Worm (Caenorhabditis elegans) whole organism, young adult: ENCODE data around the gene cpg-8.
A peak's percentile ranks its signal among the peaks of the same experiment; 100 is the strongest.

Experiments
- B0019.2 ChIP-seq: fragments of 200-800 bp; sonication (Bioruptor generic); conservative IDR thresholded peaks from 2 replicates; pipeline ENCODE4 v1.3.6; 2022; ENCODE audit warnings: missing genetic modification reagents, missing genetic modification characterization, missing compliant biosample characterization
- B0336.3 ChIP-seq: fragments of 200-800 bp; sonication (Bioruptor generic); IDR thresholded peaks from 2 replicates; pipeline ENCODE4 v1.3.6; 2022; ENCODE audit warnings: missing genetic modification characterization, missing compliant biosample characterization
- C06A6.2 ChIP-seq: fragments of 200-800 bp; sonication (Bioruptor generic); conservative IDR thresholded peaks from 2 replicates; pipeline ENCODE4 v1.3.6; 2022; ENCODE audit warnings: missing genetic modification characterization, missing compliant biosample characterization
- C17E4.6 ChIP-seq: fragments of 200-800 bp; sonication (Bioruptor generic); IDR thresholded peaks from 2 replicates; pipeline ENCODE4 v1.3.6; 2022; ENCODE audit warnings: missing genetic modification reagents, missing genetic modification characterization, missing compliant biosample characterization
- D2030.7 ChIP-seq: fragments of 200-800 bp; sonication (Bioruptor generic); IDR thresholded peaks from 2 replicates; pipeline ENCODE4 v1.3.6; 2022; ENCODE audit warnings: missing genetic modification reagents, missing genetic modification characterization, missing compliant biosample characterization
- F10E7.11 ChIP-seq: sonication (generic microtip); optimal IDR thresholded peaks from 2 replicates; lab custom pipeline; 2017; ENCODE audit warnings: mild to moderate bottlenecking, missing genetic modification characterization, moderate library complexity, missing compliant biosample characterization
- F49E8.2 ChIP-seq: sonication (generic microtip); optimal IDR thresholded peaks from 3 replicates; lab custom pipeline; 2017; ENCODE audit warnings: missing genetic modification characterization, mild to moderate bottlenecking, missing compliant biosample characterization, antibody characterized with exemption, moderate library complexity; ENCODE audit not compliant: insufficient read depth
- K12H6.12 ChIP-seq: fragments of 200-800 bp; sonication (Bioruptor generic); optimal IDR thresholded peaks from 2 replicates; lab custom pipeline; 2018; ENCODE audit warnings: mild to moderate bottlenecking, missing genetic modification characterization, missing compliant biosample characterization
- ZK185.1 ChIP-seq: sonication (generic microtip); optimal IDR thresholded peaks from 2 replicates; lab custom pipeline; 2016; ENCODE audit warnings: mild to moderate bottlenecking, missing genetic modification characterization, missing compliant biosample characterization; ENCODE audit not compliant: poor library complexity, severe bottlenecking
- aptf-2 ChIP-seq: fragments of 200-800 bp; sonication (Bioruptor generic); conservative IDR thresholded peaks from 2 replicates; pipeline ENCODE4 v1.3.6; 2022; ENCODE audit warnings: missing genetic modification reagents, missing genetic modification characterization, missing compliant biosample characterization
- bed-2 ChIP-seq: fragments of 200-800 bp; sonication (Bioruptor generic); IDR thresholded peaks from 2 replicates; pipeline ENCODE4 v1.3.6; 2022; ENCODE audit warnings: missing genetic modification reagents, missing genetic modification characterization, missing compliant biosample characterization
- ccch-3 ChIP-seq: fragments of 200-800 bp; sonication (Bioruptor generic); optimal IDR thresholded peaks from 2 replicates; lab custom pipeline; 2018; ENCODE audit warnings: mild to moderate bottlenecking, missing genetic modification characterization, missing compliant biosample characterization
- cebp-2 ChIP-seq: fragments of 200-800 bp; sonication (Bioruptor generic); IDR thresholded peaks from 2 replicates; pipeline ENCODE4 v1.3.6; 2022; ENCODE audit warnings: missing genetic modification characterization, missing compliant biosample characterization
- chd-7 ChIP-seq: sonication (generic microtip); optimal IDR thresholded peaks from 2 replicates; lab custom pipeline; 2016; ENCODE audit warnings: mild to moderate bottlenecking, missing genetic modification characterization, moderate library complexity, missing compliant biosample characterization
- die-1 ChIP-seq: sonication (generic microtip); optimal IDR thresholded peaks from 2 replicates; lab custom pipeline; 2016; ENCODE audit warnings: missing genotype, mild to moderate bottlenecking, missing genetic modification characterization, missing compliant biosample characterization
- egl-18 ChIP-seq: fragments of 200-800 bp; sonication (Bioruptor generic); IDR thresholded peaks from 2 replicates; pipeline ENCODE4 v1.3.6; 2022; ENCODE audit warnings: missing genetic modification reagents, missing genetic modification characterization, missing compliant biosample characterization
- egl-44 ChIP-seq: fragments of 200-800 bp; sonication (Bioruptor generic); IDR thresholded peaks from 2 replicates; pipeline ENCODE4 v1.3.6; 2022; ENCODE audit warnings: missing genetic modification reagents, missing genetic modification characterization, missing compliant biosample characterization
- egrh-3 ChIP-seq: fragments of 200-800 bp; sonication (Bioruptor generic); IDR thresholded peaks from 2 replicates; pipeline ENCODE4 v1.3.6; 2022; ENCODE audit warnings: missing genetic modification reagents, missing genetic modification characterization, missing compliant biosample characterization
- hlh-12 ChIP-seq: sonication (generic microtip); optimal IDR thresholded peaks from 2 replicates; lab custom pipeline; 2016; ENCODE audit warnings: missing genetic modification characterization, missing compliant biosample characterization
- hlh-26 ChIP-seq: fragments of 200-800 bp; sonication (Bioruptor generic); conservative IDR thresholded peaks from 2 replicates; pipeline ENCODE4 v1.3.6; 2022; ENCODE audit warnings: missing genetic modification reagents, missing genetic modification characterization, missing compliant biosample characterization
- hsf-1 ChIP-seq: fragments of 200-800 bp; sonication (Bioruptor generic); IDR thresholded peaks from 2 replicates; pipeline ENCODE4 v1.3.6; 2022; ENCODE audit warnings: missing genetic modification reagents, missing genetic modification characterization, missing compliant biosample characterization
- lin-54 ChIP-seq: fragments of 200-800 bp; sonication (Bioruptor generic); optimal IDR thresholded peaks from 2 replicates; lab custom pipeline; 2018; ENCODE audit warnings: mild to moderate bottlenecking, missing genetic modification characterization, missing compliant biosample characterization
- madf-8 ChIP-seq: fragments of 200-800 bp; sonication (Bioruptor generic); conservative IDR thresholded peaks from 2 replicates; pipeline ENCODE4 v1.3.6; 2022; ENCODE audit warnings: missing genetic modification reagents, missing genetic modification characterization, missing compliant biosample characterization
- mcd-1 ChIP-seq: fragments of 200-800 bp; sonication (Bioruptor generic); IDR thresholded peaks from 2 replicates; pipeline ENCODE4 v1.3.6; 2022; ENCODE audit warnings: missing genetic modification reagents, missing genetic modification characterization, missing compliant biosample characterization
- mel-28 ChIP-seq: sonication (generic microtip); optimal IDR thresholded peaks from 2 replicates; lab custom pipeline; 2016; ENCODE audit warnings: borderline replicate concordance, mild to moderate bottlenecking, missing genetic modification characterization, missing compliant biosample characterization
- mes-4 ChIP-seq: sonication (generic microtip); optimal IDR thresholded peaks from 2 replicates; lab custom pipeline; 2016; ENCODE audit warnings: missing genotype, missing genetic modification characterization, missing compliant biosample characterization
- nfya-2 ChIP-seq: fragments of 200-800 bp; sonication (Bioruptor generic); IDR thresholded peaks from 2 replicates; pipeline ENCODE4 v1.3.6; 2022; ENCODE audit warnings: missing genetic modification reagents, missing genetic modification characterization, missing compliant biosample characterization
- nfyb-1 ChIP-seq: fragments of 200-800 bp; sonication (Bioruptor generic); IDR thresholded peaks from 2 replicates; pipeline ENCODE4 v1.3.6; 2022; ENCODE audit warnings: missing genetic modification reagents, missing genetic modification characterization, missing compliant biosample characterization
- nhr-80 ChIP-seq: sonication (generic microtip); optimal IDR thresholded peaks from 2 replicates; lab custom pipeline; 2016; ENCODE audit warnings: missing genetic modification characterization, missing compliant biosample characterization
- pbrm-1 ChIP-seq: fragments of 200-800 bp; sonication (Bioruptor generic); IDR thresholded peaks from 2 replicates; pipeline ENCODE4 v1.3.6; 2022; ENCODE audit warnings: missing genetic modification reagents, missing genetic modification characterization, missing compliant biosample characterization
- pha-4 ChIP-seq: fragments of 150-350 bp; sonication (generic microtip); optimal IDR thresholded peaks from 2 replicates; lab custom pipeline; 2014; ENCODE audit warnings: missing biosample characterization, missing genetic modification reagents, missing genetic modification characterization
- repo-1 ChIP-seq: sonication (generic microtip); optimal IDR thresholded peaks from 2 replicates; lab custom pipeline; 2017; ENCODE audit warnings: mild to moderate bottlenecking, missing genetic modification characterization, missing compliant biosample characterization
- snpc-1.3 ChIP-seq: sonication (generic microtip); optimal IDR thresholded peaks from 2 replicates; lab custom pipeline; 2017; ENCODE audit warnings: missing genetic modification characterization, mild to moderate bottlenecking, missing compliant biosample characterization, antibody characterized with exemption, moderate library complexity, missing genotype, missing genetic modification reagents; ENCODE audit not compliant: insufficient read depth
- snpc-3.4 ChIP-seq: sonication (generic microtip); optimal IDR thresholded peaks from 2 replicates; lab custom pipeline; 2017; ENCODE audit warnings: missing genetic modification characterization, mild to moderate bottlenecking, missing compliant biosample characterization, antibody characterized with exemption, moderate library complexity, missing genotype, missing genetic modification reagents
- snpc-4 ChIP-seq, 5 experiments: fragments of 150-350 bp in 1 of 5; sonication (generic microtip) in 4 of 5; optimal IDR thresholded peaks; 2 replicates each; lab custom pipeline; 2014 to 2018; ENCODE audit warnings: missing genetic modification characterization in 5 of 5, missing biosample characterization in 3 of 5, antibody characterized with exemption in 2 of 5, mild to moderate bottlenecking in 2 of 5, missing compliant biosample characterization in 2 of 5, missing genotype in 2 of 5, moderate library complexity in 2 of 5, missing genetic modification reagents in 1 of 5
- somi-1 ChIP-seq: fragments of 200-800 bp; sonication (Bioruptor generic); optimal IDR thresholded peaks from 2 replicates; lab custom pipeline; 2018; ENCODE audit warnings: mild to moderate bottlenecking, missing genetic modification characterization, missing compliant biosample characterization
- xnd-1 ChIP-seq: sonication (generic microtip); optimal IDR thresholded peaks from 2 replicates; lab custom pipeline; 2016; ENCODE audit warnings: missing genotype, missing genetic modification reagents, missing genetic modification characterization, missing compliant biosample characterization
- zfh-2 ChIP-seq: fragments of 200-800 bp; sonication (Bioruptor generic); conservative IDR thresholded peaks from 2 replicates; pipeline ENCODE4 v1.3.6; 2022; ENCODE audit warnings: missing genetic modification reagents, missing genetic modification characterization, missing compliant biosample characterization
- zim-3 ChIP-seq: sonication (generic microtip); optimal IDR thresholded peaks from 2 replicates; lab custom pipeline; 2017; ENCODE audit warnings: mild to moderate bottlenecking, missing genetic modification characterization, moderate library complexity, missing compliant biosample characterization
- ztf-18 ChIP-seq: sonication (generic microtip); optimal IDR thresholded peaks from 2 replicates; lab custom pipeline; 2016; ENCODE audit warnings: missing genotype, mild to moderate bottlenecking, missing genetic modification characterization, missing compliant biosample characterization
- ztf-26 ChIP-seq: sonication (generic microtip); optimal IDR thresholded peaks from 2 replicates; lab custom pipeline; 2017; ENCODE audit warnings: missing genetic modification characterization, missing compliant biosample characterization

Gene cpg-8

DNA sequence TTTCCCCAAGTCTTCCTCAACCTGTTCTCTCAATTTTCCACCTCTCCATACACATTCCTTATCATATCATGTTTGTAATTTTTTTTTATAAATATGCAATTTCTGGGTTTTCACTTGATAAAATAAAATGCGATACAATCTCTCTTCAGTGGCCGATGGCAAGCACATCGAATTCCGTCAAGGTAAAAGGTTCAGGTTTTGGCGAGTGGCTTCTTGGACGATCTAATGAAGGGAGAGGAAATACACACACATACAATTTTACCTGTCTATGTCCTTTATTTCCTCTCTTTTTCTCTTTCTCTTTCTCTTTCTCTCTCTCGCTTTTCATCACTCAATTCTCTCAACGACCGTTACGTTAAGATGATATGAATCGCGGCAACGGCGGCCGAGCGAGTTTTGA, 40.8 kb downstream of the cpg-8 start:
- TF ChIP-seq D2030.7 (GFP tag; lab: Robert Waterston, UW) (no peak), ztf-26 (tag; lab: Kevin White, UChicago) (peak; percentile 16), ZK185.1 (tag; lab: Kevin White, UChicago) (no peak), repo-1 (tag; lab: Kevin White, UChicago) (no peak), die-1 (tag; lab: Kevin White, UChicago) (no peak), hlh-26 (GFP tag; lab: Robert Waterston, UW) (no peak), nfyb-1 (no peak), K12H6.12 (no peak), C17E4.6 (no peak), nfya-2 (GFP tag; lab: Robert Waterston, UW) (no peak), pbrm-1 (GFP tag; lab: Robert Waterston, UW) (no peak), F10E7.11 (tag; lab: Kevin White, UChicago) (no peak), egl-18 (GFP tag; lab: Robert Waterston, UW) (no peak), bed-2 (GFP tag; lab: Robert Waterston, UW) (no peak), nhr-80 (tag; lab: Kevin White, UChicago) (peak; percentile 17), F49E8.2 (no peak)

ce11 chrV:4649649-4650384, 42.4 kb downstream of the cpg-8 start:
- peak; percentile 57; the same call in 1 of the 2 replicates for TF ChIP-seq zfh-2 (GFP tag; lab: Robert Waterston, UW)
- 0 out of 2 replicates have a peak, but pooled peaks have one; percentile 13 for TF ChIP-seq mcd-1 (GFP tag; lab: Robert Waterston, UW)
- TF ChIP-seq cebp-2 = 0 out of 2 replicates have a peak, but pooled peaks have one; percentile 70
- TF ChIP-seq hsf-1 (GFP tag; lab: Robert Waterston, UW) = 0 out of 2 replicates have a peak, but pooled peaks have one; percentile 7
- no peak for TF ChIP-seq B0336.3 (GFP tag; lab: Robert Waterston, UW)
- TF ChIP-seq nfya-2 (GFP tag; lab: Robert Waterston, UW) = no peak

- TF ChIP-seq nhr-80 (tag; lab: Kevin White, UChicago) = no peak
- TF ChIP-seq nfyb-1 = no peak
- TF ChIP-seq lin-54 (GFP tag; lab: Kevin White, UChicago) = no peak
- no peak for TF ChIP-seq aptf-2
Measured at ce11 chrV:4648527-4648926, 43.7 kb downstream of the cpg-8 start, which contains the start of gene F41F3.8. Gene F41F3.8, plus strand, starts transcription at chrV:4648827.

ce11 chrV:4647857-4648256, 44.4 kb downstream of the cpg-8 start, which contains the start of gene F41F3.3:
Gene F41F3.3, minus strand, starts transcription at chrV:4648239.
- no peak for TF ChIP-seq ccch-3 (GFP tag; lab: Kevin White, UChicago)
- no peak for TF ChIP-seq zim-3
- no peak for TF ChIP-seq pha-4 (tag; lab: Kevin White, UChicago)
- no peak for TF ChIP-seq xnd-1
- TF ChIP-seq chd-7 (tag; lab: Kevin White, UChicago) = peak; percentile 33
- TF ChIP-seq egl-44 (GFP tag; lab: Robert Waterston, UW) = no peak
- TF ChIP-seq mes-4 (tag; lab: Kevin White, UChicago) = no peak
- TF ChIP-seq mcd-1 (GFP tag; lab: Robert Waterston, UW) = no peak; the same call in 1 of the 2 replicates
- no peak for TF ChIP-seq ztf-18
- peak; percentile 97 for TF ChIP-seq egrh-3 (GFP tag; lab: Robert Waterston, UW)
- TF ChIP-seq C06A6.2 (GFP tag; lab: Robert Waterston, UW) = no peak
- no peak for TF ChIP-seq snpc-4 (GFP tag; optimal IDR thresholded peaks at IDR 0.05; lab: Kevin White, UChicago)
- no peak for TF ChIP-seq snpc-4 (tag; optimal IDR thresholded peaks at IDR 0.05; lab: Kevin White, UChicago)
- no peak for TF ChIP-seq snpc-3.4
- no peak for TF ChIP-seq hlh-12 (tag; lab: Kevin White, UChicago)
- TF ChIP-seq madf-8 = no peak
- no peak for TF ChIP-seq mel-28 (tag; lab: Kevin White, UChicago)
- 0 out of 2 replicates have a peak, but pooled peaks have one; percentile 11 for TF ChIP-seq B0019.2 (GFP tag; lab: Robert Waterston, UW)
- no peak for TF ChIP-seq snpc-1.3 (tag; lab: Kevin White, UChicago)
- TF ChIP-seq somi-1 (GFP tag; lab: Kevin White, UChicago) = no peak
- TF ChIP-seq pbrm-1 (GFP tag; lab: Robert Waterston, UW) = no peak
- no peak for TF ChIP-seq B0336.3 (GFP tag; lab: Robert Waterston, UW)
- no peak for TF ChIP-seq F49E8.2
